Worm (Caenorhabditis elegans) whole organism, mixed stage, embryonic: ENCODE data around the gene dnj-3.

ENCODE experiments used
- nhr-12 ChIP-seq: fragments of 150-350 bp; optimal IDR thresholded peaks from 2 replicates; lab custom pipeline; 2014; ENCODE audit warnings: missing biosample characterization, missing genetic modification characterization
- sem-2 ChIP-seq: fragments of 200-800 bp; sonication (Bioruptor generic); optimal IDR thresholded peaks from 2 replicates; lab custom pipeline; 2018; ENCODE audit warnings: mild to moderate bottlenecking, missing genetic modification characterization, missing compliant biosample characterization
- unc-39 ChIP-seq: fragments of 150-350 bp; optimal IDR thresholded peaks from 2 replicates; lab custom pipeline; 2014; ENCODE audit warnings: missing biosample characterization, missing genetic modification characterization

- TF ChIP-seq unc-39, result no peak
- TF ChIP-seq nhr-12 (tag; lab: Kevin White, UChicago), result no peak
- TF ChIP-seq sem-2 (GFP tag; lab: Kevin White, UChicago), result no peak
Measured at ce11 chrV:15020732-15021131, 47.7 kb upstream of the dnj-3 start, which contains the start of gene F14H8.5.
